Fruit fly (Drosophila melanogaster) whole organism, pupa: ENCODE data around the gene CG9727.

Experiments used
- CG12605 ChIP-seq: fragments of 200-800 bp; sonication (Bioruptor generic); IDR thresholded peaks from 2 replicates; pipeline ENCODE4 v1.3.6; 2022; ENCODE audit warnings: missing biosample characterization, missing genetic modification characterization
- CG13204 ChIP-seq: fragments of 200-800 bp; sonication (Bioruptor generic); optimal IDR thresholded peaks from 2 replicates; lab custom pipeline; 2018; ENCODE audit warnings: missing biosample characterization, mild to moderate bottlenecking, missing genetic modification characterization, moderate library complexity
- CG15710 ChIP-seq: fragments of 200-800 bp; sonication (Bioruptor generic); optimal IDR thresholded peaks from 2 replicates; lab custom pipeline; 2018; ENCODE audit warnings: missing biosample characterization, mild to moderate bottlenecking, missing genetic modification characterization, moderate library complexity
- CG34367 ChIP-seq: fragments of 200-800 bp; sonication (Bioruptor generic); optimal IDR thresholded peaks from 2 replicates; lab custom pipeline; 2018; ENCODE audit warnings: missing biosample characterization, mild to moderate bottlenecking, missing genetic modification characterization
- CG9948 ChIP-seq: fragments of 200-800 bp; sonication (Bioruptor generic); optimal IDR thresholded peaks from 2 replicates; lab custom pipeline; 2018; ENCODE audit warnings: missing biosample characterization, mild to moderate bottlenecking, missing genetic modification characterization, moderate library complexity
- EcR ChIP-seq: fragments of 200-800 bp; sonication (Bioruptor generic); optimal IDR thresholded peaks from 3 replicates; lab custom pipeline; 2019; ENCODE audit warnings: missing biosample characterization, missing genetic modification characterization, mild to moderate bottlenecking, moderate library complexity, missing genetic modification reagents
- Pif1A ChIP-seq: fragments of 200-800 bp; sonication (Bioruptor generic); optimal IDR thresholded peaks from 3 replicates; lab custom pipeline; 2016; ENCODE audit warnings: missing biosample characterization, missing genetic modification characterization
- Pif1B ChIP-seq: fragments of 200-800 bp; sonication (Bioruptor generic); optimal IDR thresholded peaks from 3 replicates; lab custom pipeline; 2016; ENCODE audit warnings: missing biosample characterization, missing genetic modification characterization
- Snoo ChIP-seq: fragments of 200-800 bp; sonication (Bioruptor generic); optimal IDR thresholded peaks from 3 replicates; lab custom pipeline; 2017; ENCODE audit warnings: missing biosample characterization, mild to moderate bottlenecking, missing genetic modification characterization, inconsistent platforms
- gl ChIP-seq: fragments of 200-800 bp; sonication (Bioruptor generic); optimal IDR thresholded peaks from 2 replicates; lab custom pipeline; 2018; ENCODE audit warnings: missing biosample characterization, mild to moderate bottlenecking, missing genetic modification characterization
- rn ChIP-seq: fragments of 200-800 bp; sonication (Bioruptor generic); IDR thresholded peaks from 2 replicates; pipeline ENCODE4 v1.3.6; 2022; ENCODE audit warnings: missing biosample characterization, missing genetic modification characterization

dm6 chr3R:6408467-6408866 lies 48.0 kb downstream of the CG9727 start:
- no peak for TF ChIP-seq gl (tag; lab: Kevin White, UChicago)
- no peak for TF ChIP-seq CG34367 (tag; lab: Kevin White, UChicago)
- no peak for TF ChIP-seq Pif1B (GFP tag; lab: Kevin White, UChicago)
- no peak for TF ChIP-seq Snoo (tag; lab: Kevin White, UChicago)
- no peak for TF ChIP-seq rn (GFP tag; lab: Robert Waterston, UW)
- no peak for TF ChIP-seq EcR (GFP tag; lab: Kevin White, UChicago)
- TF ChIP-seq CG12605 = no peak
- TF ChIP-seq CG13204 (GFP tag; lab: Kevin White, UChicago) = no peak
- no peak for TF ChIP-seq Pif1A
- TF ChIP-seq CG15710 = no peak
- TF ChIP-seq CG9948 (tag; lab: Kevin White, UChicago) = no peak
